Worm (Caenorhabditis elegans) whole organism, L2 larva: ENCODE results near the gene K06H7.8.

Source experiments
- C34F6.9 ChIP-seq: fragments of 150-350 bp; optimal IDR thresholded peaks from 2 replicates; lab custom pipeline; 2014; ENCODE audit warnings: missing biosample characterization, missing genetic modification characterization
- F13H6.1 ChIP-seq: sonication (generic microtip); optimal IDR thresholded peaks from 2 replicates; lab custom pipeline; 2016; ENCODE audit warnings: missing genetic modification characterization, missing compliant biosample characterization
- R02D3.7 ChIP-seq: fragments of 150-350 bp; optimal IDR thresholded peaks from 2 replicates; lab custom pipeline; 2014; ENCODE audit warnings: missing biosample characterization, missing genetic modification characterization
- Y55F3AM.14 ChIP-seq: fragments of 200-800 bp; sonication (Bioruptor generic); optimal IDR thresholded peaks from 2 replicates; lab custom pipeline; 2018; ENCODE audit warnings: mild to moderate bottlenecking, missing genetic modification characterization, missing compliant biosample characterization
- ZK546.5 ChIP-seq: sonication (generic microtip); optimal IDR thresholded peaks from 2 replicates; lab custom pipeline; 2017; ENCODE audit warnings: missing biosample characterization, missing genetic modification characterization
- alr-1 ChIP-seq: fragments of 150-350 bp; optimal IDR thresholded peaks from 2 replicates; lab custom pipeline; 2014; ENCODE audit warnings: missing biosample characterization, missing genetic modification characterization
- aly-2 ChIP-seq: fragments of 150-350 bp; optimal IDR thresholded peaks from 2 replicates; lab custom pipeline; 2014; ENCODE audit warnings: missing biosample characterization, missing genetic modification characterization
- ama-1 ChIP-seq: fragments of 150-350 bp; optimal IDR thresholded peaks from 2 replicates; lab custom pipeline; 2018; ENCODE audit warnings: inconsistent platforms
- blmp-1 ChIP-seq: sonication (generic microtip); optimal IDR thresholded peaks from 2 replicates; lab custom pipeline; 2017; ENCODE audit warnings: missing genetic modification characterization, mild to moderate bottlenecking, missing compliant biosample characterization, antibody characterized with exemption, moderate library complexity; ENCODE audit not compliant: insufficient read depth
- ceh-16 ChIP-seq: fragments of 150-350 bp; optimal IDR thresholded peaks from 2 replicates; lab custom pipeline; 2014; ENCODE audit warnings: missing biosample characterization, missing genetic modification characterization
- ceh-82 ChIP-seq: fragments of 150-350 bp; optimal IDR thresholded peaks from 2 replicates; lab custom pipeline; 2014; ENCODE audit warnings: missing biosample characterization, missing genetic modification characterization
- crh-2 ChIP-seq: sonication (generic microtip); optimal IDR thresholded peaks from 2 replicates; lab custom pipeline; 2017; ENCODE audit warnings: missing biosample characterization, missing genetic modification characterization
- dmd-4 ChIP-seq: sonication (generic microtip); optimal IDR thresholded peaks from 2 replicates; lab custom pipeline; 2017; ENCODE audit warnings: missing biosample characterization, missing genetic modification characterization
- egl-27 ChIP-seq: sonication (generic microtip); optimal IDR thresholded peaks from 3 replicates; lab custom pipeline; 2017; ENCODE audit warnings: missing biosample characterization, missing genetic modification reagents, missing genetic modification characterization
- elt-1 ChIP-seq: fragments of 150-350 bp; optimal IDR thresholded peaks from 2 replicates; lab custom pipeline; 2014; ENCODE audit warnings: missing biosample characterization, missing genetic modification characterization
- elt-3 ChIP-seq: sonication (generic microtip); optimal IDR thresholded peaks from 2 replicates; lab custom pipeline; 2017; ENCODE audit warnings: missing biosample characterization, missing genetic modification characterization
- fos-1 ChIP-seq: fragments of 150-350 bp; optimal IDR thresholded peaks from 2 replicates; lab custom pipeline; 2014; ENCODE audit warnings: missing biosample characterization, missing genetic modification characterization
- gmeb-1 ChIP-seq: fragments of 150-350 bp; optimal IDR thresholded peaks from 2 replicates; lab custom pipeline; 2014; ENCODE audit warnings: missing biosample characterization, missing genetic modification characterization
- lin-11 ChIP-seq: fragments of 150-350 bp; sonication (generic microtip); optimal IDR thresholded peaks from 2 replicates; lab custom pipeline; 2014; ENCODE audit warnings: missing biosample characterization, missing genetic modification characterization, inconsistent platforms, mixed read lengths
- lin-13 ChIP-seq: fragments of 150-350 bp; optimal IDR thresholded peaks from 2 replicates; lab custom pipeline; 2014; ENCODE audit warnings: missing biosample characterization, missing genetic modification reagents, missing genetic modification characterization
- lin-39 ChIP-seq: fragments of 150-350 bp; optimal IDR thresholded peaks from 2 replicates; lab custom pipeline; 2014; ENCODE audit warnings: missing biosample characterization, missing genetic modification reagents, missing genetic modification characterization
- lsy-2 ChIP-seq, 2 experiments: fragments of 150-350 bp in 1 of 2; sonication (generic microtip) in 1 of 2; optimal IDR thresholded peaks; 2 replicates each; lab custom pipeline; 2014 to 2017; ENCODE audit warnings: missing biosample characterization in 2 of 2, missing genetic modification characterization in 2 of 2
- mab-5 ChIP-seq: fragments of 150-350 bp; optimal IDR thresholded peaks from 2 replicates; lab custom pipeline; 2014; ENCODE audit warnings: missing biosample characterization, missing genetic modification characterization
- mbf-1 ChIP-seq: sonication (generic microtip); optimal IDR thresholded peaks from 2 replicates; lab custom pipeline; 2017; ENCODE audit warnings: missing biosample characterization, missing genetic modification characterization
- mdl-1 ChIP-seq, 2 experiments: fragments of 150-350 bp in 1 of 2; sonication (generic microtip) in 1 of 2; optimal IDR thresholded peaks; 2 replicates each; lab custom pipeline; 2017; ENCODE audit warnings: missing biosample characterization in 2 of 2, missing genetic modification characterization in 2 of 2
- nhr-10 ChIP-seq: sonication (generic microtip); optimal IDR thresholded peaks from 2 replicates; lab custom pipeline; 2017; ENCODE audit warnings: missing biosample characterization, missing genetic modification characterization
- nhr-11 ChIP-seq: fragments of 150-350 bp; optimal IDR thresholded peaks from 2 replicates; lab custom pipeline; 2014; ENCODE audit warnings: missing biosample characterization, missing genetic modification characterization
- nhr-12 ChIP-seq: fragments of 150-350 bp; optimal IDR thresholded peaks from 2 replicates; lab custom pipeline; 2014; ENCODE audit warnings: missing biosample characterization, missing genetic modification characterization
- nhr-129 ChIP-seq: fragments of 150-350 bp; optimal IDR thresholded peaks from 2 replicates; lab custom pipeline; 2014; ENCODE audit warnings: missing biosample characterization, missing genetic modification characterization
- nhr-21 ChIP-seq: fragments of 150-350 bp; optimal IDR thresholded peaks from 2 replicates; lab custom pipeline; 2014; ENCODE audit warnings: missing biosample characterization, missing genetic modification characterization
- nhr-23 ChIP-seq: fragments of 150-350 bp; optimal IDR thresholded peaks from 2 replicates; lab custom pipeline; 2014; ENCODE audit warnings: missing biosample characterization, missing genetic modification reagents, missing genetic modification characterization
- nhr-237 ChIP-seq: fragments of 150-350 bp; optimal IDR thresholded peaks from 2 replicates; lab custom pipeline; 2014; ENCODE audit warnings: missing biosample characterization, missing genetic modification characterization
- nhr-25 ChIP-seq: fragments of 150-350 bp; sonication (generic microtip); optimal IDR thresholded peaks from 3 replicates; lab custom pipeline; 2014; ENCODE audit warnings: missing biosample characterization, missing genetic modification characterization
- nhr-6 ChIP-seq: fragments of 150-350 bp; optimal IDR thresholded peaks from 2 replicates; lab custom pipeline; 2014; ENCODE audit warnings: missing biosample characterization, missing genetic modification characterization
- nhr-77 ChIP-seq: fragments of 150-350 bp; optimal IDR thresholded peaks from 2 replicates; lab custom pipeline; 2014; ENCODE audit warnings: missing biosample characterization, missing genetic modification characterization
- peb-1 ChIP-seq: fragments of 150-350 bp; optimal IDR thresholded peaks from 2 replicates; lab custom pipeline; 2014; ENCODE audit warnings: missing biosample characterization, missing genetic modification characterization
- sem-4 ChIP-seq: fragments of 150-350 bp; optimal IDR thresholded peaks from 2 replicates; lab custom pipeline; 2014; ENCODE audit warnings: missing biosample characterization, missing genetic modification reagents, missing genetic modification characterization
- skn-1 ChIP-seq: sonication (generic microtip); optimal IDR thresholded peaks from 2 replicates; lab custom pipeline; 2017; ENCODE audit warnings: missing biosample characterization, missing genetic modification characterization
- sma-3 ChIP-seq: sonication (generic microtip); optimal IDR thresholded peaks from 2 replicates; lab custom pipeline; 2016; ENCODE audit warnings: missing genetic modification reagents, missing genetic modification characterization, missing compliant biosample characterization
- sma-9 ChIP-seq, 2 experiments: fragments of 150-350 bp in 1 of 2; sonication (generic microtip) in 1 of 2; optimal IDR thresholded peaks; 2 replicates each; lab custom pipeline; 2014 to 2016; ENCODE audit warnings: missing genetic modification characterization in 2 of 2, mild to moderate bottlenecking in 1 of 2, missing biosample characterization in 1 of 2, missing compliant biosample characterization in 1 of 2, missing genetic modification reagents in 1 of 2, moderate library complexity in 1 of 2
- snpc-4 ChIP-seq: fragments of 150-350 bp; optimal IDR thresholded peaks from 2 replicates; lab custom pipeline; 2014; ENCODE audit warnings: missing biosample characterization, missing genetic modification characterization
- unc-39 ChIP-seq: fragments of 150-350 bp; optimal IDR thresholded peaks from 2 replicates; lab custom pipeline; 2014; ENCODE audit warnings: missing biosample characterization, missing genetic modification characterization
- unc-55 ChIP-seq: fragments of 150-350 bp; sonication (generic microtip); optimal IDR thresholded peaks from 3 replicates; lab custom pipeline; 2014; ENCODE audit warnings: missing biosample characterization, missing genetic modification reagents, missing genetic modification characterization
- unc-62 ChIP-seq: fragments of 150-350 bp; optimal IDR thresholded peaks from 2 replicates; lab custom pipeline; 2014; ENCODE audit warnings: missing biosample characterization, missing genetic modification reagents, missing genetic modification characterization
- zag-1 ChIP-seq: fragments of 150-350 bp; optimal IDR thresholded peaks from 2 replicates; lab custom pipeline; 2014; ENCODE audit warnings: missing biosample characterization, missing genetic modification characterization
- ztf-1 ChIP-seq: fragments of 200-800 bp; sonication (Bioruptor generic); conservative IDR thresholded peaks from 2 replicates; pipeline ENCODE4 v1.3.6; 2022; ENCODE audit warnings: missing genetic modification characterization, missing compliant biosample characterization
- ztf-11 ChIP-seq: sonication (generic microtip); optimal IDR thresholded peaks from 2 replicates; lab custom pipeline; 2017; ENCODE audit warnings: missing biosample characterization, missing genetic modification characterization
- ztf-4 ChIP-seq: fragments of 150-350 bp; optimal IDR thresholded peaks from 2 replicates; lab custom pipeline; 2014; ENCODE audit warnings: missing biosample characterization, missing genetic modification characterization

Gene K06H7.8

DNA sequence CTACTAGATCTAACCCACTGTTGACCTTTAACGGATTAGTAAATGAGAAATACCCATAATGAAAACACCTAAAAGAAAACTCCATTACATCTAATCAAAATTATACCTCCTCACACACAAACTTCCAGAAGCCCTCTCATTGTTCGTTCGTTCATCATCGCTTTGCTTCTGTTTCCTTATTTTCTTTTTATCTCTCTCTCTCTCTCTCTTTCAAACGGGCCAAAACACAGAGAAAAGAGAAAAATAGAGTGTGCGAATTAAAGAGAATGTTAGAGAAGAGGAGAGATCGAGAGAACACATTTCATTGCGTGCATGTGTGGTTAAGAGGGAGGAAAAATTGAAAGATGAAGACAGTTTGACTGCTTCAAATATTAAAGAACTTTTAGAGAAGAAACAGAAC lies 26.3 kb upstream of the K06H7.8 start:
- TF ChIP-seq lin-13 (GFP tag; lab: Kevin White, UChicago) (peak; percentile 82), unc-55 (GFP tag; lab: Kevin White, UChicago) (peak; percentile 83), R02D3.7 (tag; lab: Kevin White, UChicago) (no peak), mbf-1 (tag; lab: Kevin White, UChicago) (no peak), blmp-1 (tag; lab: Kevin White, UChicago) (no peak), ceh-82 (tag; lab: Kevin White, UChicago) (no peak), lsy-2 (tag; optimal IDR thresholded peaks at IDR 0.05; lab: Kevin White, UChicago) (peak; percentile 20 to 89), elt-3 (no peak), lin-11 (tag; lab: Kevin White, UChicago) (no peak), egl-27 (tag; lab: Kevin White, UChicago) (peak; percentile 34), Y55F3AM.14 (GFP tag; lab: Kevin White, UChicago) (no peak), nhr-77 (tag; lab: Kevin White, UChicago) (no peak), dmd-4 (tag; lab: Kevin White, UChicago) (no peak), ztf-1 (GFP tag; lab: Robert Waterston, UW) (no peak), nhr-237 (no peak), nhr-10 (tag; lab: Kevin White, UChicago) (no peak), sma-3 (GFP tag; lab: Kevin White, UChicago) (no peak), lin-39 (tag; lab: Kevin White, UChicago) (no peak), sem-4 (tag; lab: Kevin White, UChicago) (no peak), sma-9 (GFP tag; optimal IDR thresholded peaks at IDR 0.05; lab: Kevin White, UChicago) (peak; percentile 87), sma-9 (tag; optimal IDR thresholded peaks at IDR 0.05; lab: Kevin White, UChicago) (no peak), ama-1 (no peak), mab-5 (peak; percentile 29), unc-39 (tag; lab: Kevin White, UChicago) (no peak), snpc-4 (tag; lab: Kevin White, UChicago) (no peak), gmeb-1 (tag; lab: Kevin White, UChicago) (peak; percentile 37), nhr-23 (tag; lab: Kevin White, UChicago) (no peak), crh-2 (tag; lab: Kevin White, UChicago) (peak; percentile 90), fos-1 (tag; lab: Kevin White, UChicago) (peak; percentile 86), nhr-12 (no peak), alr-1 (tag; lab: Kevin White, UChicago) (no peak), unc-62 (GFP tag; lab: Kevin White, UChicago) (no peak), nhr-11 (tag; lab: Kevin White, UChicago) (no peak), ztf-4 (tag; lab: Kevin White, UChicago) (no peak), nhr-6 (tag; lab: Kevin White, UChicago) (peak; percentile 50), elt-1 (tag; lab: Kevin White, UChicago) (no peak), peb-1 (no peak), ZK546.5 (tag; lab: Kevin White, UChicago) (no peak), zag-1 (no peak), nhr-25 (tag; lab: Kevin White, UChicago) (peak; percentile 88), nhr-21 (tag; lab: Kevin White, UChicago) (peak; percentile 72), F13H6.1 (peak; percentile 80), ztf-11 (tag; lab: Kevin White, UChicago) (no peak), nhr-129 (tag; lab: Kevin White, UChicago) (peak; percentile 68), mdl-1 (tag; optimal IDR thresholded peaks at IDR 0.05; lab: Kevin White, UChicago) (peak in 1 of 2 experiments; percentile 46), ceh-16 (tag; lab: Kevin White, UChicago) (no peak), skn-1 (tag; lab: Kevin White, UChicago) (no peak), aly-2 (no peak), C34F6.9 (peak; percentile 92)
